Fruit fly (Drosophila melanogaster) whole organism, embryonic: Measurements from ENCODE around the gene Doc2.

Experiments
- Awh ChIP-seq: fragments of 200-800 bp; sonication (Bioruptor generic); IDR thresholded peaks from 2 replicates; pipeline ENCODE4, ENCODE4 v1.3.6; 2022; ENCODE audit warnings: missing biosample characterization, missing genetic modification characterization
- CG10267 ChIP-seq: fragments of 200-800 bp; sonication (Bioruptor generic); optimal IDR thresholded peaks from 2 replicates; lab custom pipeline; 2018; ENCODE audit warnings: missing biosample characterization, mild to moderate bottlenecking, missing genetic modification characterization, moderate library complexity
- CG10543 ChIP-seq: fragments of 200-800 bp; sonication (Bioruptor generic); optimal IDR thresholded peaks from 3 replicates; lab custom pipeline; 2017; ENCODE audit warnings: missing biosample characterization, mild to moderate bottlenecking, missing genetic modification characterization, moderate library complexity
- CG11695 ChIP-seq: fragments of 200-800 bp; sonication (Bioruptor generic); IDR thresholded peaks from 3 replicates; pipeline ENCODE4 v1.3.6; 2022; ENCODE audit warnings: missing biosample characterization, missing genetic modification characterization
- CG13287 ChIP-seq: fragments of 200-800 bp; sonication (Bioruptor generic); IDR thresholded peaks from 2 replicates; pipeline ENCODE4 v1.3.6; 2022; ENCODE audit warnings: missing biosample characterization, missing genetic modification characterization; ENCODE audit not compliant: partially characterized antibody
- CG13775 ChIP-seq: fragments of 200-800 bp; sonication (Bioruptor generic); optimal IDR thresholded peaks from 3 replicates; lab custom pipeline; 2017; ENCODE audit warnings: missing biosample characterization, mild to moderate bottlenecking, missing genetic modification characterization
- CG1603 ChIP-seq: fragments of 200-800 bp; sonication (Bioruptor generic); optimal IDR thresholded peaks from 2 replicates; lab custom pipeline; 2019; ENCODE audit warnings: missing biosample characterization, mild to moderate bottlenecking, missing genetic modification characterization, moderate library complexity
- CG17361 ChIP-seq: fragments of 200-800 bp; sonication (Bioruptor generic); IDR thresholded peaks from 3 replicates; pipeline ENCODE4 v1.3.6; 2022; ENCODE audit warnings: missing biosample characterization, missing genetic modification characterization
- CG30403 ChIP-seq: fragments of 200-800 bp; sonication (Bioruptor generic); optimal IDR thresholded peaks from 3 replicates; lab custom pipeline; 2016; ENCODE audit warnings: missing biosample characterization, missing genetic modification characterization
- CG3281 ChIP-seq: fragments of 200-800 bp; sonication (Bioruptor generic); optimal IDR thresholded peaks from 3 replicates; lab custom pipeline; 2017; ENCODE audit warnings: missing biosample characterization, mild to moderate bottlenecking, missing genetic modification characterization
- CG34224 ChIP-seq: fragments of 200-800 bp; sonication (Bioruptor generic); IDR thresholded peaks from 3 replicates; pipeline ENCODE4 v1.3.6; 2022; ENCODE audit warnings: missing biosample characterization, missing genetic modification characterization; ENCODE audit not compliant: partially characterized antibody
- CG4282 ChIP-seq: fragments of 200-800 bp; sonication (Bioruptor generic); optimal IDR thresholded peaks from 2 replicates; lab custom pipeline; 2016; ENCODE audit warnings: missing biosample characterization, missing genetic modification characterization
- CG4707 ChIP-seq: fragments of 200-800 bp; sonication (Bioruptor generic); optimal IDR thresholded peaks from 2 replicates; lab custom pipeline; 2018; ENCODE audit warnings: missing biosample characterization, mild to moderate bottlenecking, missing genetic modification characterization, moderate library complexity
- CG6175 ChIP-seq: fragments of 200-800 bp; sonication (Bioruptor generic); IDR thresholded peaks from 3 replicates; pipeline ENCODE4 v1.3.6; 2022; ENCODE audit warnings: missing biosample characterization, missing genetic modification characterization
- CG6689 ChIP-seq: fragments of 200-800 bp; sonication (Bioruptor generic); IDR thresholded peaks from 2 replicates; pipeline ENCODE4 v1.3.6; 2022; ENCODE audit warnings: missing biosample characterization, missing genetic modification characterization
- CG6765 ChIP-seq: fragments of 200-800 bp; sonication (Bioruptor generic); optimal IDR thresholded peaks from 3 replicates; lab custom pipeline; 2017; ENCODE audit warnings: missing biosample characterization, mild to moderate bottlenecking, missing genetic modification characterization
- CG7271 ChIP-seq: fragments of 200-800 bp; sonication (Bioruptor generic); optimal IDR thresholded peaks from 2 replicates; lab custom pipeline; 2018; ENCODE audit warnings: missing biosample characterization, mild to moderate bottlenecking, missing genetic modification characterization, moderate library complexity
- Dfd ChIP-seq, 2 experiments: fragments of >200 bp; optimal IDR thresholded peaks; 2 replicates each; lab custom pipeline; 2017; ENCODE audit warnings: missing biosample characterization in 2 of 2, missing genetic modification characterization in 2 of 2
- Drgx ChIP-seq: fragments of 200-800 bp; sonication (Bioruptor generic); IDR thresholded peaks from 2 replicates; pipeline ENCODE4 v1.3.6; 2022; ENCODE audit warnings: missing biosample characterization, missing genetic modification characterization
- E2f2 ChIP-seq: fragments of 200-800 bp; sonication (Bioruptor generic); IDR thresholded peaks from 2 replicates; pipeline ENCODE4 v1.3.6; 2022; ENCODE audit warnings: missing biosample characterization, missing genetic modification characterization
- Fer3 ChIP-seq: fragments of 200-800 bp; sonication (Bioruptor generic); optimal IDR thresholded peaks from 2 replicates; lab custom pipeline; 2018; ENCODE audit warnings: missing biosample characterization, mild to moderate bottlenecking, missing genetic modification characterization, moderate library complexity
- H15 ChIP-seq: fragments of 200-800 bp; sonication (Bioruptor generic); IDR thresholded peaks from 3 replicates; pipeline ENCODE4 v1.3.6; 2022; ENCODE audit warnings: missing biosample characterization, missing genetic modification characterization
- Mrtf ChIP-seq: fragments of 200-800 bp; sonication (Bioruptor generic); IDR thresholded peaks from 3 replicates; pipeline ENCODE4 v1.3.6; 2022; ENCODE audit warnings: missing biosample characterization, missing genetic modification characterization
- NC2α ChIP-seq: fragments of 200-800 bp; sonication (Bioruptor generic); optimal IDR thresholded peaks from 2 replicates; lab custom pipeline; 2016; ENCODE audit warnings: missing biosample characterization, missing genetic modification characterization
- NC2β ChIP-seq: fragments of 200-800 bp; sonication (Bioruptor generic); optimal IDR thresholded peaks from 2 replicates; lab custom pipeline; 2016; ENCODE audit warnings: missing biosample characterization, missing genetic modification characterization
- Pdp1 ChIP-seq, 2 experiments: fragments of 200-800 bp; sonication (Bioruptor generic); optimal IDR thresholded peaks; 3 replicates each; lab custom pipeline; 2016; ENCODE audit warnings: missing biosample characterization in 2 of 2, missing genetic modification characterization in 2 of 2, mild to moderate bottlenecking in 1 of 2, moderate library complexity in 1 of 2
- Stat92E ChIP-seq, 3 experiments: fragments of >200 bp in 2 of 3; fragments of 200-800 bp in 1 of 3; sonication (Bioruptor generic) in 1 of 3; optimal IDR thresholded peaks; 2 replicates each; lab custom pipeline; 2017 to 2019; ENCODE audit warnings: missing biosample characterization in 3 of 3, missing genetic modification characterization in 3 of 3, mild to moderate bottlenecking in 1 of 3, moderate library complexity in 1 of 3
- ac ChIP-seq: fragments of 200-800 bp; sonication (Bioruptor generic); optimal IDR thresholded peaks from 3 replicates; lab custom pipeline; 2017; ENCODE audit warnings: missing biosample characterization, mild to moderate bottlenecking, missing genetic modification characterization
- bab2 ChIP-seq: fragments of 200-800 bp; sonication (Bioruptor generic); optimal IDR thresholded peaks from 2 replicates; lab custom pipeline; 2016; ENCODE audit warnings: missing biosample characterization, missing genetic modification characterization
- bowl ChIP-seq: fragments of 200-800 bp; sonication (Bioruptor generic); IDR thresholded peaks from 2 replicates; pipeline ENCODE4 v1.3.6; 2022; ENCODE audit warnings: missing biosample characterization, missing genetic modification characterization
- cato ChIP-seq: fragments of 200-800 bp; sonication (Bioruptor generic); optimal IDR thresholded peaks from 2 replicates; lab custom pipeline; 2016; ENCODE audit warnings: missing biosample characterization, missing genetic modification characterization, borderline replicate concordance
- chif ChIP-seq, 2 experiments: fragments of 200-800 bp; sonication (Bioruptor generic); optimal IDR thresholded peaks; 3 replicates each; lab custom pipeline; 2016; ENCODE audit warnings: missing biosample characterization in 2 of 2, missing genetic modification characterization in 2 of 2
- chm ChIP-seq: fragments of 200-800 bp; sonication (Bioruptor generic); IDR thresholded peaks from 2 replicates; pipeline ENCODE4 v1.3.6; 2022; ENCODE audit warnings: missing biosample characterization, missing genetic modification characterization
- da ChIP-seq: fragments of 200-800 bp; sonication (Bioruptor generic); optimal IDR thresholded peaks from 2 replicates; lab custom pipeline; 2016; ENCODE audit warnings: missing biosample characterization, missing genetic modification characterization
- dan ChIP-seq: fragments of 200-800 bp; sonication (Bioruptor generic); IDR thresholded peaks from 2 replicates; pipeline ENCODE4 v1.3.6; 2022; ENCODE audit warnings: missing biosample characterization, missing genetic modification characterization
- dimm ChIP-seq: fragments of 200-800 bp; sonication (Bioruptor generic); IDR thresholded peaks from 2 replicates; pipeline ENCODE4 v1.3.6; 2022; ENCODE audit warnings: missing biosample characterization, missing genetic modification characterization
- dmrt11E ChIP-seq: fragments of 200-800 bp; sonication (Bioruptor generic); optimal IDR thresholded peaks from 3 replicates; lab custom pipeline; 2018; ENCODE audit warnings: missing biosample characterization, mild to moderate bottlenecking, missing genetic modification characterization, moderate library complexity
- dysf ChIP-seq: fragments of 200-800 bp; sonication (Bioruptor generic); IDR thresholded peaks from 3 replicates; pipeline ENCODE4 v1.3.6; 2022; ENCODE audit warnings: missing biosample characterization, missing genetic modification characterization
- fru ChIP-seq: fragments of >200 bp; optimal IDR thresholded peaks from 2 replicates; lab custom pipeline; 2017
- ham ChIP-seq: fragments of 200-800 bp; sonication (Bioruptor generic); IDR thresholded peaks from 2 replicates; pipeline ENCODE4 v1.3.6; 2022; ENCODE audit warnings: missing biosample characterization, missing genetic modification characterization
- lola ChIP-seq, 3 experiments: fragments of >200 bp in 2 of 3; fragments of 200-800 bp in 1 of 3; sonication (Bioruptor generic) in 1 of 3; optimal IDR thresholded peaks; 2 replicates each; lab custom pipeline; 2017 to 2019; ENCODE audit warnings: missing biosample characterization in 3 of 3, missing genetic modification characterization in 3 of 3, mild to moderate bottlenecking in 1 of 3, moderate library complexity in 1 of 3
- mam ChIP-seq: fragments of 200-800 bp; sonication (Bioruptor generic); optimal IDR thresholded peaks from 3 replicates; lab custom pipeline; 2016; ENCODE audit warnings: missing biosample characterization, missing genetic modification characterization
- pita ChIP-seq: fragments of 200-800 bp; sonication (Bioruptor generic); optimal IDR thresholded peaks from 2 replicates; lab custom pipeline; 2017; ENCODE audit warnings: missing biosample characterization, mild to moderate bottlenecking, missing genetic modification characterization
- scrt ChIP-seq: fragments of 200-800 bp; sonication (Bioruptor generic); optimal IDR thresholded peaks from 2 replicates; lab custom pipeline; 2018; ENCODE audit warnings: missing biosample characterization, mild to moderate bottlenecking, missing genetic modification characterization, moderate library complexity
- trh ChIP-seq: fragments of 200-800 bp; sonication (Bioruptor generic); optimal IDR thresholded peaks from 2 replicates; lab custom pipeline; 2016; ENCODE audit warnings: missing biosample characterization, missing genetic modification characterization
- tx ChIP-seq: fragments of 200-800 bp; sonication (Bioruptor generic); optimal IDR thresholded peaks from 2 replicates; lab custom pipeline; 2016; ENCODE audit warnings: missing biosample characterization, missing genetic modification characterization
- vfl ChIP-seq: fragments of 200-800 bp; sonication (Bioruptor generic); optimal IDR thresholded peaks from 2 replicates; lab custom pipeline; 2016; ENCODE audit warnings: missing biosample characterization, missing genetic modification characterization
- vvl ChIP-seq: fragments of 200-800 bp; sonication (Bioruptor generic); IDR thresholded peaks from 2 replicates; pipeline ENCODE4 v1.3.6; 2022; ENCODE audit warnings: missing biosample characterization, missing genetic modification characterization

The Doc2 gene

dm6 chr3L:9011485-9012389, 7.3 kb downstream of the Doc2 start (continued):
- TF ChIP-seq chif (GFP tag; optimal IDR thresholded peaks at IDR 0.05; lab: Kevin White, UChicago) (peak; percentile 72 to 84), cato (peak; percentile 42), Fer3 (no peak), CG6765 (no peak), trh (GFP tag; lab: Kevin White, UChicago) (peak; percentile 21), lola (GFP tag; optimal IDR thresholded peaks at IDR 0.05; lab: Kevin White, UChicago) (peak in 1 of 3 experiments; percentile 86), vvl (peak; percentile 91), CG11695 (GFP tag; lab: Robert Waterston, UW) (peak; percentile 62; the same call in 2 of the 3 replicates), bab2 (GFP tag; lab: Kevin White, UChicago) (peak; percentile 90), NC2β (peak; percentile 68), Awh (GFP tag; lab: Robert Waterston, UW) (peak; percentile 73), dmrt11E (tag; lab: Kevin White, UChicago) (peak; percentile 89), dimm (GFP tag; lab: Robert Waterston, UW) (0 out of 2 replicates have a peak, but pooled peaks have one; percentile 32), CG6175 (GFP tag; lab: Robert Waterston, UW) (no peak), CG34224 (GFP tag; lab: Robert Waterston, UW) (no peak), scrt (no peak), dysf (GFP tag; lab: Robert Waterston, UW) (peak; percentile 55; the same call in 1 of the 3 replicates), CG10543 (GFP tag; lab: Kevin White, UChicago) (no peak), da (GFP tag; lab: Kevin White, UChicago) (peak; percentile 40), CG13775 (GFP tag; lab: Kevin White, UChicago) (peak; percentile 76), pita (no peak), tx (GFP tag; lab: Kevin White, UChicago) (peak; percentile 55), CG30403 (GFP tag; lab: Kevin White, UChicago) (peak; percentile 66), bowl (GFP tag; lab: Robert Waterston, UW) (peak; percentile 38; the same call in 1 of the 2 replicates), CG4282 (GFP tag; lab: Kevin White, UChicago) (no peak), Mrtf (peak; percentile 72), Pdp1 (GFP tag; optimal IDR thresholded peaks at IDR 0.05; lab: Kevin White, UChicago) (peak; percentile 70 to 78), CG13287 (no peak), H15 (peak; percentile 74; the same call in 2 of the 3 replicates), CG17361 (GFP tag; lab: Robert Waterston, UW) (peak; percentile 74; the same call in 2 of the 3 replicates), fru (lab: Kevin White, UChicago) (no peak), E2f2 (GFP tag; lab: Robert Waterston, UW) (peak; percentile 48; the same call in 1 of the 2 replicates), mam (GFP tag; lab: Kevin White, UChicago) (peak; percentile 71), Drgx (no peak), CG4707 (GFP tag; lab: Kevin White, UChicago) (no peak), CG3281 (no peak), ham (GFP tag; lab: Robert Waterston, UW) (no peak), CG10267 (tag; lab: Kevin White, UChicago) (peak; percentile 84), vfl (peak; percentile 4), CG7271 (tag; lab: Kevin White, UChicago) (no peak), CG1603 (tag; lab: Kevin White, UChicago) (peak; percentile 93), NC2α (GFP tag; lab: Kevin White, UChicago) (peak; percentile 51), CG6689 (GFP tag; lab: Robert Waterston, UW) (peak; percentile 85), chm (GFP tag; lab: Robert Waterston, UW) (peak; percentile 91), Stat92E (GFP tag; optimal IDR thresholded peaks at IDR 0.05; lab: Kevin White, UChicago) (peak in 1 of 3 experiments; percentile 55), ac (GFP tag; lab: Kevin White, UChicago) (peak; percentile 89), Dfd (GFP tag; optimal IDR thresholded peaks at IDR 0.05; lab: Kevin White, UChicago) (no peak), dan (peak; percentile 91)
